Worm (Caenorhabditis elegans) whole organism, early embryonic: ENCODE results near the gene T20G5.13.

Source experiments
- B0310.2 ChIP-seq: sonication (generic microtip); optimal IDR thresholded peaks from 2 replicates; lab custom pipeline; 2016; ENCODE audit warnings: mild to moderate bottlenecking, missing genetic modification characterization, missing compliant biosample characterization
- F13C5.2 ChIP-seq: sonication (generic microtip); optimal IDR thresholded peaks from 2 replicates; lab custom pipeline; 2017; ENCODE audit warnings: mild to moderate bottlenecking, missing genetic modification characterization, inconsistent platforms, missing compliant biosample characterization
- aly-1 ChIP-seq: sonication (generic microtip); optimal IDR thresholded peaks from 2 replicates; lab custom pipeline; 2016; ENCODE audit warnings: missing genetic modification characterization, missing compliant biosample characterization
- ama-1 ChIP-seq: fragments of 150-350 bp; optimal IDR thresholded peaks from 2 replicates; lab custom pipeline; 2014
- ceh-13 ChIP-seq: fragments of 200-800 bp; sonication (Bioruptor generic); optimal IDR thresholded peaks from 2 replicates; lab custom pipeline; 2018; ENCODE audit warnings: mild to moderate bottlenecking, missing genetic modification characterization, missing compliant biosample characterization
- ceh-36 ChIP-seq: sonication (generic microtip); optimal IDR thresholded peaks from 2 replicates; lab custom pipeline; 2016; ENCODE audit warnings: missing genetic modification characterization, inconsistent platforms, missing compliant biosample characterization
- ets-7 ChIP-seq: sonication (generic microtip); optimal IDR thresholded peaks from 2 replicates; lab custom pipeline; 2016; ENCODE audit warnings: missing genotype, missing genetic modification characterization, missing compliant biosample characterization
- flt-1 ChIP-seq: fragments of 200-800 bp; sonication (Bioruptor generic); IDR thresholded peaks from 2 replicates; pipeline ENCODE4 v1.3.6; 2022; ENCODE audit warnings: missing genetic modification characterization, missing compliant biosample characterization
- hmbx-1 ChIP-seq: sonication (generic microtip); optimal IDR thresholded peaks from 2 replicates; lab custom pipeline; 2016; ENCODE audit warnings: mild to moderate bottlenecking, missing genetic modification characterization, missing compliant biosample characterization
- hmg-4 ChIP-seq: fragments of 200-800 bp; sonication (Bioruptor generic); optimal IDR thresholded peaks from 2 replicates; lab custom pipeline; 2018; ENCODE audit warnings: mild to moderate bottlenecking, missing genetic modification characterization, missing compliant biosample characterization
- hnd-1 ChIP-seq: sonication (generic microtip); optimal IDR thresholded peaks from 2 replicates; lab custom pipeline; 2016; ENCODE audit warnings: missing genetic modification characterization, missing compliant biosample characterization
- pes-1 ChIP-seq: fragments of 200-800 bp; sonication (Bioruptor generic); IDR thresholded peaks from 2 replicates; pipeline ENCODE4 v1.3.6; 2022; ENCODE audit warnings: missing genetic modification reagents, missing genetic modification characterization, missing compliant biosample characterization
- scrt-1 ChIP-seq: fragments of 200-800 bp; sonication (Bioruptor generic); IDR thresholded peaks from 2 replicates; pipeline ENCODE4 v1.3.6; 2022; ENCODE audit warnings: missing genetic modification characterization, missing compliant biosample characterization
- sea-1 ChIP-seq: fragments of 200-800 bp; sonication (Bioruptor generic); conservative IDR thresholded peaks from 2 replicates; pipeline ENCODE4 v1.3.6; 2022; ENCODE audit warnings: missing genetic modification characterization, missing compliant biosample characterization
- tbx-11 ChIP-seq: fragments of 200-800 bp; sonication (Bioruptor generic); IDR thresholded peaks from 2 replicates; pipeline ENCODE4 v1.3.6; 2022; ENCODE audit warnings: missing genetic modification characterization, missing compliant biosample characterization
- tbx-37 ChIP-seq: fragments of 200-800 bp; sonication (Bioruptor generic); conservative IDR thresholded peaks from 2 replicates; pipeline ENCODE4 v1.3.6; 2022; ENCODE audit warnings: missing genetic modification reagents, missing genetic modification characterization, missing compliant biosample characterization
- tra-4 ChIP-seq: sonication (generic microtip); optimal IDR thresholded peaks from 2 replicates; lab custom pipeline; 2017; ENCODE audit warnings: missing genetic modification characterization, missing compliant biosample characterization

Gene T20G5.13

ce11 chrIII:10201235-10201634, at the start of gene T20G5.13, which contains the start of gene T20G5.12:
TSS of gene T20G5.13 (minus strand) at chrIII:10201335.
TSS of gene T20G5.12 (plus strand) at chrIII:10201604.
- TF ChIP-seq pes-1 (GFP tag; lab: Robert Waterston, UW) = no peak
- TF ChIP-seq hmbx-1 = no peak
- TF ChIP-seq scrt-1 (GFP tag; lab: Robert Waterston, UW) = no peak
- TF ChIP-seq tbx-11 = no peak
- TF ChIP-seq tra-4 (tag; lab: Kevin White, UChicago) = no peak
- TF ChIP-seq B0310.2 (tag; lab: Kevin White, UChicago) = no peak
- TF ChIP-seq hnd-1 (tag; lab: Kevin White, UChicago) = no peak
- no peak for TF ChIP-seq tbx-37

- TF ChIP-seq tbx-37 = no peak
- no peak for TF ChIP-seq ceh-36
- TF ChIP-seq scrt-1 (GFP tag; lab: Robert Waterston, UW) = 0 out of 2 replicates have a peak, but pooled peaks have one; percentile 22
- peak; percentile 13 for TF ChIP-seq hmg-4 (GFP tag; lab: Kevin White, UChicago)
Observed at ce11 chrIII:10248441-10249137, 47.5 kb upstream of the T20G5.13 start, which contains the start of the genes div-1 and cor-1. TSS of gene div-1 (minus strand) at chrIII:10248559. TSS of gene cor-1 (plus strand) at chrIII:10249111.

- TF ChIP-seq ets-7 (tag; lab: Kevin White, UChicago) (no peak), B0310.2 (tag; lab: Kevin White, UChicago) (no peak), aly-1 (tag; lab: Kevin White, UChicago) (no peak), ceh-36 (no peak), F13C5.2 (tag; lab: Kevin White, UChicago) (no peak), hnd-1 (tag; lab: Kevin White, UChicago) (no peak), sea-1 (GFP tag; lab: Robert Waterston, UW) (no peak), tbx-37 (no peak), pes-1 (GFP tag; lab: Robert Waterston, UW) (no peak), ama-1 (lab: Kevin White, UChicago) (no peak), ceh-13 (GFP tag; lab: Kevin White, UChicago) (no peak), flt-1 (GFP tag; lab: Robert Waterston, UW) (no peak), hmg-4 (GFP tag; lab: Kevin White, UChicago) (no peak), tbx-11 (no peak), tra-4 (tag; lab: Kevin White, UChicago) (no peak), hmbx-1 (no peak), scrt-1 (GFP tag; lab: Robert Waterston, UW) (no peak)
Observed at ce11 chrIII:10244013-10244412, 42.9 kb upstream of the T20G5.13 start.

ce11 chrIII:10241332-10241829, 40.2 kb upstream of the T20G5.13 start:
- TF ChIP-seq ama-1 (lab: Kevin White, UChicago) (no peak), flt-1 (GFP tag; lab: Robert Waterston, UW) (no peak), hmbx-1 (no peak), tra-4 (tag; lab: Kevin White, UChicago) (no peak), hnd-1 (tag; lab: Kevin White, UChicago) (no peak), F13C5.2 (tag; lab: Kevin White, UChicago) (no peak), ceh-13 (GFP tag; lab: Kevin White, UChicago) (no peak), ceh-36 (no peak), B0310.2 (tag; lab: Kevin White, UChicago) (no peak), pes-1 (GFP tag; lab: Robert Waterston, UW) (no peak), sea-1 (GFP tag; lab: Robert Waterston, UW) (no peak), hmg-4 (GFP tag; lab: Kevin White, UChicago) (no peak), aly-1 (tag; lab: Kevin White, UChicago) (no peak), scrt-1 (GFP tag; lab: Robert Waterston, UW) (no peak), tbx-11 (no peak)

ce11 chrIII:10240073-10240472, 38.9 kb upstream of the T20G5.13 start:
- TF ChIP-seq ceh-36 (no peak), ama-1 (lab: Kevin White, UChicago) (no peak), tbx-11 (no peak), ets-7 (tag; lab: Kevin White, UChicago) (no peak), hmbx-1 (no peak)

- TF ChIP-seq tra-4 (tag; lab: Kevin White, UChicago) = no peak
- no peak for TF ChIP-seq hmbx-1
- TF ChIP-seq tbx-11 = no peak
- no peak for TF ChIP-seq tbx-37
- no peak for TF ChIP-seq ama-1 (lab: Kevin White, UChicago)
- no peak for TF ChIP-seq B0310.2 (tag; lab: Kevin White, UChicago)
- no peak for TF ChIP-seq hmg-4 (GFP tag; lab: Kevin White, UChicago)
- no peak for TF ChIP-seq ets-7 (tag; lab: Kevin White, UChicago)
- no peak for TF ChIP-seq aly-1 (tag; lab: Kevin White, UChicago)
- no peak for TF ChIP-seq F13C5.2 (tag; lab: Kevin White, UChicago)
Observed at ce11 chrIII:10238448-10239154, 37.5 kb upstream of the T20G5.13 start, which contains the start of gene Y70G10A.3. TSS of gene Y70G10A.3 (plus strand) at chrIII:10239104.

ce11 chrIII:10236291-10236871, 35.2 kb upstream of the T20G5.13 start:
- no peak for TF ChIP-seq B0310.2 (tag; lab: Kevin White, UChicago)
- TF ChIP-seq hnd-1 (tag; lab: Kevin White, UChicago) = no peak
- no peak for TF ChIP-seq scrt-1 (GFP tag; lab: Robert Waterston, UW)
- TF ChIP-seq ama-1 (lab: Kevin White, UChicago) = no peak
